Worm (Caenorhabditis elegans) whole organism, L2 larva: ENCODE measurements around the gene F10D2.10.

Experiments used
- F13H6.1 ChIP-seq: sonication (generic microtip); optimal IDR thresholded peaks from 2 replicates; lab custom pipeline; 2016; ENCODE audit warnings: missing genetic modification characterization, missing compliant biosample characterization
- R02D3.7 ChIP-seq: fragments of 150-350 bp; optimal IDR thresholded peaks from 2 replicates; lab custom pipeline; 2014; ENCODE audit warnings: missing biosample characterization, missing genetic modification characterization
- Y55F3AM.14 ChIP-seq: fragments of 200-800 bp; sonication (Bioruptor generic); optimal IDR thresholded peaks from 2 replicates; lab custom pipeline; 2018; ENCODE audit warnings: mild to moderate bottlenecking, missing genetic modification characterization, missing compliant biosample characterization
- ZK546.5 ChIP-seq: sonication (generic microtip); optimal IDR thresholded peaks from 2 replicates; lab custom pipeline; 2017; ENCODE audit warnings: missing biosample characterization, missing genetic modification characterization
- alr-1 ChIP-seq: fragments of 150-350 bp; optimal IDR thresholded peaks from 2 replicates; lab custom pipeline; 2014; ENCODE audit warnings: missing biosample characterization, missing genetic modification characterization
- blmp-1 ChIP-seq: sonication (generic microtip); optimal IDR thresholded peaks from 2 replicates; lab custom pipeline; 2017; ENCODE audit warnings: missing genetic modification characterization, mild to moderate bottlenecking, missing compliant biosample characterization, antibody characterized with exemption, moderate library complexity; ENCODE audit not compliant: insufficient read depth
- ceh-82 ChIP-seq: fragments of 150-350 bp; optimal IDR thresholded peaks from 2 replicates; lab custom pipeline; 2014; ENCODE audit warnings: missing biosample characterization, missing genetic modification characterization
- crh-2 ChIP-seq: sonication (generic microtip); optimal IDR thresholded peaks from 2 replicates; lab custom pipeline; 2017; ENCODE audit warnings: missing biosample characterization, missing genetic modification characterization
- dmd-4 ChIP-seq: sonication (generic microtip); optimal IDR thresholded peaks from 2 replicates; lab custom pipeline; 2017; ENCODE audit warnings: missing biosample characterization, missing genetic modification characterization
- egl-27 ChIP-seq: sonication (generic microtip); optimal IDR thresholded peaks from 3 replicates; lab custom pipeline; 2017; ENCODE audit warnings: missing biosample characterization, missing genetic modification reagents, missing genetic modification characterization
- elt-1 ChIP-seq: fragments of 150-350 bp; optimal IDR thresholded peaks from 2 replicates; lab custom pipeline; 2014; ENCODE audit warnings: missing biosample characterization, missing genetic modification characterization
- elt-3 ChIP-seq: sonication (generic microtip); optimal IDR thresholded peaks from 2 replicates; lab custom pipeline; 2017; ENCODE audit warnings: missing biosample characterization, missing genetic modification characterization
- gmeb-1 ChIP-seq: fragments of 150-350 bp; optimal IDR thresholded peaks from 2 replicates; lab custom pipeline; 2014; ENCODE audit warnings: missing biosample characterization, missing genetic modification characterization
- lin-11 ChIP-seq: fragments of 150-350 bp; sonication (generic microtip); optimal IDR thresholded peaks from 2 replicates; lab custom pipeline; 2014; ENCODE audit warnings: missing biosample characterization, missing genetic modification characterization, inconsistent platforms, mixed read lengths
- lin-13 ChIP-seq: fragments of 150-350 bp; optimal IDR thresholded peaks from 2 replicates; lab custom pipeline; 2014; ENCODE audit warnings: missing biosample characterization, missing genetic modification reagents, missing genetic modification characterization
- lin-39 ChIP-seq: fragments of 150-350 bp; optimal IDR thresholded peaks from 2 replicates; lab custom pipeline; 2014; ENCODE audit warnings: missing biosample characterization, missing genetic modification reagents, missing genetic modification characterization
- lsy-2 ChIP-seq, 2 experiments: fragments of 150-350 bp in 1 of 2; sonication (generic microtip) in 1 of 2; optimal IDR thresholded peaks; 2 replicates each; lab custom pipeline; 2014 to 2017; ENCODE audit warnings: missing biosample characterization in 2 of 2, missing genetic modification characterization in 2 of 2
- mbf-1 ChIP-seq: sonication (generic microtip); optimal IDR thresholded peaks from 2 replicates; lab custom pipeline; 2017; ENCODE audit warnings: missing biosample characterization, missing genetic modification characterization
- mdl-1 ChIP-seq, 2 experiments: fragments of 150-350 bp in 1 of 2; sonication (generic microtip) in 1 of 2; optimal IDR thresholded peaks; 2 replicates each; lab custom pipeline; 2017; ENCODE audit warnings: missing biosample characterization in 2 of 2, missing genetic modification characterization in 2 of 2
- nhr-10 ChIP-seq: sonication (generic microtip); optimal IDR thresholded peaks from 2 replicates; lab custom pipeline; 2017; ENCODE audit warnings: missing biosample characterization, missing genetic modification characterization
- nhr-12 ChIP-seq: fragments of 150-350 bp; optimal IDR thresholded peaks from 2 replicates; lab custom pipeline; 2014; ENCODE audit warnings: missing biosample characterization, missing genetic modification characterization
- nhr-129 ChIP-seq: fragments of 150-350 bp; optimal IDR thresholded peaks from 2 replicates; lab custom pipeline; 2014; ENCODE audit warnings: missing biosample characterization, missing genetic modification characterization
- nhr-21 ChIP-seq: fragments of 150-350 bp; optimal IDR thresholded peaks from 2 replicates; lab custom pipeline; 2014; ENCODE audit warnings: missing biosample characterization, missing genetic modification characterization
- nhr-23 ChIP-seq: fragments of 150-350 bp; optimal IDR thresholded peaks from 2 replicates; lab custom pipeline; 2014; ENCODE audit warnings: missing biosample characterization, missing genetic modification reagents, missing genetic modification characterization
- nhr-237 ChIP-seq: fragments of 150-350 bp; optimal IDR thresholded peaks from 2 replicates; lab custom pipeline; 2014; ENCODE audit warnings: missing biosample characterization, missing genetic modification characterization
- nhr-25 ChIP-seq: fragments of 150-350 bp; sonication (generic microtip); optimal IDR thresholded peaks from 3 replicates; lab custom pipeline; 2014; ENCODE audit warnings: missing biosample characterization, missing genetic modification characterization
- nhr-6 ChIP-seq: fragments of 150-350 bp; optimal IDR thresholded peaks from 2 replicates; lab custom pipeline; 2014; ENCODE audit warnings: missing biosample characterization, missing genetic modification characterization
- peb-1 ChIP-seq: fragments of 150-350 bp; optimal IDR thresholded peaks from 2 replicates; lab custom pipeline; 2014; ENCODE audit warnings: missing biosample characterization, missing genetic modification characterization
- skn-1 ChIP-seq: sonication (generic microtip); optimal IDR thresholded peaks from 2 replicates; lab custom pipeline; 2017; ENCODE audit warnings: missing biosample characterization, missing genetic modification characterization
- sma-3 ChIP-seq: sonication (generic microtip); optimal IDR thresholded peaks from 2 replicates; lab custom pipeline; 2016; ENCODE audit warnings: missing genetic modification reagents, missing genetic modification characterization, missing compliant biosample characterization
- sma-9 ChIP-seq, 2 experiments: fragments of 150-350 bp in 1 of 2; sonication (generic microtip) in 1 of 2; optimal IDR thresholded peaks; 2 replicates each; lab custom pipeline; 2014 to 2016; ENCODE audit warnings: missing genetic modification characterization in 2 of 2, mild to moderate bottlenecking in 1 of 2, missing biosample characterization in 1 of 2, missing compliant biosample characterization in 1 of 2, missing genetic modification reagents in 1 of 2, moderate library complexity in 1 of 2
- snpc-4 ChIP-seq: fragments of 150-350 bp; optimal IDR thresholded peaks from 2 replicates; lab custom pipeline; 2014; ENCODE audit warnings: missing biosample characterization, missing genetic modification characterization
- unc-55 ChIP-seq: fragments of 150-350 bp; sonication (generic microtip); optimal IDR thresholded peaks from 3 replicates; lab custom pipeline; 2014; ENCODE audit warnings: missing biosample characterization, missing genetic modification reagents, missing genetic modification characterization
- unc-62 ChIP-seq: fragments of 150-350 bp; optimal IDR thresholded peaks from 2 replicates; lab custom pipeline; 2014; ENCODE audit warnings: missing biosample characterization, missing genetic modification reagents, missing genetic modification characterization
- zag-1 ChIP-seq: fragments of 150-350 bp; optimal IDR thresholded peaks from 2 replicates; lab custom pipeline; 2014; ENCODE audit warnings: missing biosample characterization, missing genetic modification characterization
- ztf-1 ChIP-seq: fragments of 200-800 bp; sonication (Bioruptor generic); conservative IDR thresholded peaks from 2 replicates; pipeline ENCODE4 v1.3.6; 2022; ENCODE audit warnings: missing genetic modification characterization, missing compliant biosample characterization
- ztf-11 ChIP-seq: sonication (generic microtip); optimal IDR thresholded peaks from 2 replicates; lab custom pipeline; 2017; ENCODE audit warnings: missing biosample characterization, missing genetic modification characterization
- ztf-4 ChIP-seq: fragments of 150-350 bp; optimal IDR thresholded peaks from 2 replicates; lab custom pipeline; 2014; ENCODE audit warnings: missing biosample characterization, missing genetic modification characterization

Gene F10D2.10

ce11 chrV:7156079-7156478 is at the start of gene F10D2.10:
Gene F10D2.10, minus strand, starts transcription at chrV:7156179.
- TF ChIP-seq nhr-6 (tag; lab: Kevin White, UChicago) (no peak), alr-1 (tag; lab: Kevin White, UChicago) (no peak), elt-1 (tag; lab: Kevin White, UChicago) (no peak), lsy-2 (tag; optimal IDR thresholded peaks at IDR 0.05; lab: Kevin White, UChicago) (no peak), lin-11 (tag; lab: Kevin White, UChicago) (no peak), egl-27 (no peak), nhr-10 (tag; lab: Kevin White, UChicago) (no peak), zag-1 (tag; lab: Kevin White, UChicago) (no peak), nhr-12 (no peak), unc-55 (GFP tag; lab: Kevin White, UChicago) (no peak), nhr-21 (tag; lab: Kevin White, UChicago) (no peak), elt-3 (tag; lab: Kevin White, UChicago) (no peak), snpc-4 (tag; lab: Kevin White, UChicago) (no peak), ztf-4 (tag; lab: Kevin White, UChicago) (no peak), ceh-82 (tag; lab: Kevin White, UChicago) (no peak), sma-3 (GFP tag; lab: Kevin White, UChicago) (no peak)

DNA sequence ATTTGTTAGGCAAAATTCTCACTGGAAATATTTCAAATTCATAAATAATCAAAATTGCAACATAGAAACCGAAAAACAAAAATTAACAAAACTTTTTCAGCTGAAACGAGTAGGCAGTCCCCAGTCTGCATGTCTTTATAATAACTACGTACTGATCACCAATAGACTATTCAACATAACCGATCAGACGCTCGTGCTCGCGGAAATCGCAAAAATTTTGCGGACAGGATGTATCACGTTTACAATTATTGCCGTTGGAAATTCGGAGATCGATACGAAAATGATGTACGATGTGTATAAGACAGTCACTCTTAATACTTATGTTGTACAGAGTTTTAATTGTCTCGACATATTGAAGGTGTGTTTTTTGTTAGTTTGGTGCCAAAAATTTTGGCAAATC is 45.4 kb upstream of the F10D2.10 start:
- TF ChIP-seq dmd-4 (tag; lab: Kevin White, UChicago) (no peak), mbf-1 (tag; lab: Kevin White, UChicago) (no peak), unc-62 (GFP tag; lab: Kevin White, UChicago) (no peak), zag-1 (tag; lab: Kevin White, UChicago) (no peak), elt-1 (tag; lab: Kevin White, UChicago) (no peak), Y55F3AM.14 (GFP tag; lab: Kevin White, UChicago) (no peak), R02D3.7 (tag; lab: Kevin White, UChicago) (no peak), mdl-1 (tag; optimal IDR thresholded peaks at IDR 0.05; lab: Kevin White, UChicago) (no peak), ceh-82 (tag; lab: Kevin White, UChicago) (no peak), ztf-1 (GFP tag; lab: Robert Waterston, UW) (no peak), lin-13 (no peak), peb-1 (tag; lab: Kevin White, UChicago) (no peak), nhr-6 (tag; lab: Kevin White, UChicago) (no peak), snpc-4 (tag; lab: Kevin White, UChicago) (no peak), unc-55 (GFP tag; lab: Kevin White, UChicago) (no peak), lin-11 (tag; lab: Kevin White, UChicago) (no peak), F13H6.1 (tag; lab: Kevin White, UChicago) (no peak), lin-39 (tag; lab: Kevin White, UChicago) (no peak), lsy-2 (tag; optimal IDR thresholded peaks at IDR 0.05; lab: Kevin White, UChicago) (no peak), crh-2 (tag; lab: Kevin White, UChicago) (no peak)

- TF ChIP-seq gmeb-1 (tag; lab: Kevin White, UChicago) (no peak), mbf-1 (tag; lab: Kevin White, UChicago) (no peak), nhr-25 (no peak), mdl-1 (tag; optimal IDR thresholded peaks at IDR 0.05; lab: Kevin White, UChicago) (no peak), ztf-11 (no peak), lin-13 (no peak), blmp-1 (tag; lab: Kevin White, UChicago) (no peak), nhr-12 (no peak), unc-62 (GFP tag; lab: Kevin White, UChicago) (no peak), skn-1 (tag; lab: Kevin White, UChicago) (no peak), nhr-23 (no peak), sma-3 (GFP tag; lab: Kevin White, UChicago) (no peak), dmd-4 (tag; lab: Kevin White, UChicago) (no peak), nhr-237 (tag; lab: Kevin White, UChicago) (no peak), elt-1 (tag; lab: Kevin White, UChicago) (no peak), ZK546.5 (tag; lab: Kevin White, UChicago) (no peak), nhr-129 (no peak), nhr-10 (tag; lab: Kevin White, UChicago) (no peak), sma-9 (GFP tag; optimal IDR thresholded peaks at IDR 0.05; lab: Kevin White, UChicago) (no peak), sma-9 (tag; optimal IDR thresholded peaks at IDR 0.05; lab: Kevin White, UChicago) (no peak)
Measured at ce11 chrV:7199932-7200331, 44.0 kb upstream of the F10D2.10 start, which contains the start of gene F09G2.1. Gene F09G2.1, plus strand, starts transcription at chrV:7200232.
